Fruit fly (Drosophila melanogaster): ENCODE data around the gene CG4278.

The CG4278 gene

dm6 chr2L:16281419-16282076, 45.3 kb upstream of the CG4278 start (continued):
- TF ChIP-seq Sox14 (GFP tag; optimal IDR thresholded peaks at IDR 0.05) (peak; percentile 43), Smox (GFP tag; optimal IDR thresholded peaks at IDR 0.05) (peak; percentile 15), CG9139 (GFP tag; optimal IDR thresholded peaks at IDR 0.05) (no peak), cyc (GFP tag; optimal IDR thresholded peaks at IDR 0.05) (no peak), CG32006 (GFP tag; optimal IDR thresholded peaks at IDR 0.05) (peak; percentile 81), Ets96B (tag; optimal IDR thresholded peaks at IDR 0.05) (peak; percentile 38), ss (GFP tag; optimal IDR thresholded peaks at IDR 0.05) (no peak), dsx (GFP tag; optimal IDR thresholded peaks at IDR 0.05; ENCODE audit: poor library complexity, severe bottlenecking) (peak; percentile 16), Sox15 (GFP tag; optimal IDR thresholded peaks at IDR 0.05) (no peak), CG6808 (GFP tag; optimal IDR thresholded peaks at IDR 0.05) (peak; percentile 45), CG10631 (GFP tag; optimal IDR thresholded peaks at IDR 0.05) (peak; percentile 62), CG8632 (GFP tag; optimal IDR thresholded peaks at IDR 0.05) (no peak), OdsH (GFP tag; optimal IDR thresholded peaks at IDR 0.05) (peak; percentile 44), spab (GFP tag; optimal IDR thresholded peaks at IDR 0.05) (no peak), esn (GFP tag; optimal IDR thresholded peaks at IDR 0.05) (no peak), Eip75B (GFP tag; optimal IDR thresholded peaks at IDR 0.05) (peak; percentile 34), CG1621 (tag; optimal IDR thresholded peaks at IDR 0.05) (no peak), CG11762 (GFP tag; optimal IDR thresholded peaks at IDR 0.05; ENCODE audit: insufficient read depth) (no peak), CG11902 (GFP tag; optimal IDR thresholded peaks at IDR 0.05) (no peak), topi (GFP tag; optimal IDR thresholded peaks at IDR 0.05) (peak; percentile 4), fd59A (GFP tag; optimal IDR thresholded peaks at IDR 0.05) (peak; percentile 38), CG3919 (GFP tag; optimal IDR thresholded peaks at IDR 0.05) (peak; percentile 1), CG16779 (tag; optimal IDR thresholded peaks at IDR 0.05) (no peak)

dm6 chr2L:16282077-16282471, 44.8 kb upstream of the CG4278 start:
- TF ChIP-seq topi (GFP tag; optimal IDR thresholded peaks at IDR 0.05) (no peak), CG1621 (tag; optimal IDR thresholded peaks at IDR 0.05) (no peak), Met (GFP tag; optimal IDR thresholded peaks at IDR 0.05) (no peak), CG9139 (GFP tag; optimal IDR thresholded peaks at IDR 0.05) (no peak), CG34406 (GFP tag; optimal IDR thresholded peaks at IDR 0.05) (no peak), CG16779 (tag; optimal IDR thresholded peaks at IDR 0.05) (no peak), lz (GFP tag; optimal IDR thresholded peaks at IDR 0.05) (no peak), CG15336 (GFP tag; IDR thresholded peaks at IDR 0.05) (no peak), CG32006 (GFP tag; optimal IDR thresholded peaks at IDR 0.05) (no peak), CG3032 (tag; optimal IDR thresholded peaks at IDR 0.05) (no peak), Smox (GFP tag; optimal IDR thresholded peaks at IDR 0.05) (no peak), CG6854 (GFP tag; optimal IDR thresholded peaks at IDR 0.05) (peak; percentile 1), cyc (GFP tag; optimal IDR thresholded peaks at IDR 0.05) (peak; percentile 43), CG8632 (GFP tag; optimal IDR thresholded peaks at IDR 0.05) (no peak), OdsH (GFP tag; optimal IDR thresholded peaks at IDR 0.05) (no peak), salr (GFP tag; optimal IDR thresholded peaks at IDR 0.05) (no peak), pdm3 (GFP tag; optimal IDR thresholded peaks at IDR 0.05) (no peak), CG11902 (GFP tag; optimal IDR thresholded peaks at IDR 0.05) (no peak), Blimp-1 (GFP tag; optimal IDR thresholded peaks at IDR 0.05) (no peak), vri (GFP tag; optimal IDR thresholded peaks at IDR 0.05) (peak; percentile 13), CG10669 (GFP tag; optimal IDR thresholded peaks at IDR 0.05) (no peak), svp (GFP tag) (no peak), CG10631 (GFP tag; optimal IDR thresholded peaks at IDR 0.05) (no peak), CG11294 (GFP tag; IDR thresholded peaks at IDR 0.05) (no peak), CG6792 (GFP tag; optimal IDR thresholded peaks at IDR 0.05) (no peak), dac (GFP tag; optimal IDR thresholded peaks at IDR 0.05) (no peak), CG7368 (GFP tag; optimal IDR thresholded peaks at IDR 0.05) (no peak), CG6163 (GFP tag; IDR thresholded peaks at IDR 0.05) (peak; percentile 21; the same call in 1 of the 3 replicates), CG31627 (GFP tag; optimal IDR thresholded peaks at IDR 0.05) (no peak), acj6 (GFP tag; optimal IDR thresholded peaks at IDR 0.05) (no peak), Eip93F (GFP tag; optimal IDR thresholded peaks at IDR 0.05) (no peak), ss (GFP tag; optimal IDR thresholded peaks at IDR 0.05) (no peak), CG8319 (GFP tag; optimal IDR thresholded peaks at IDR 0.05) (no peak), Lpt (GFP tag; optimal IDR thresholded peaks at IDR 0.05) (peak; percentile 5), eg (GFP tag; IDR thresholded peaks at IDR 0.05) (no peak), Hr39 (GFP tag; optimal IDR thresholded peaks at IDR 0.05) (peak; percentile 24), Sox15 (GFP tag; optimal IDR thresholded peaks at IDR 0.05) (no peak), achi (GFP tag; optimal IDR thresholded peaks at IDR 0.05) (no peak)

Measured in whole organism, prepupa.